Fruit fly (Drosophila melanogaster) whole organism, prepupa: Measurements from ENCODE around the gene RapGAP1.

ENCODE experiments used
- Blimp-1 ChIP-seq: fragments of 200-800 bp; sonication (Bioruptor generic); optimal IDR thresholded peaks from 3 replicates; lab custom pipeline; 2017; ENCODE audit warnings: missing biosample characterization, missing genetic modification characterization, mild to moderate bottlenecking, moderate library complexity, missing genetic modification reagents
- CG10631 ChIP-seq: fragments of 200-800 bp; sonication (Bioruptor generic); optimal IDR thresholded peaks from 2 replicates; lab custom pipeline; 2016; ENCODE audit warnings: missing biosample characterization, missing genetic modification characterization
- CG15336 ChIP-seq: fragments of 200-800 bp; sonication (Bioruptor generic); IDR thresholded peaks from 2 replicates; pipeline ENCODE4 v1.3.6; 2022; ENCODE audit warnings: missing biosample characterization, missing genetic modification characterization
- CG1621 ChIP-seq: fragments of 200-800 bp; sonication (Bioruptor generic); optimal IDR thresholded peaks from 3 replicates; lab custom pipeline; 2018; ENCODE audit warnings: missing biosample characterization, mild to moderate bottlenecking, missing genetic modification characterization
- CG16779 ChIP-seq: fragments of 200-800 bp; sonication (Bioruptor generic); optimal IDR thresholded peaks from 3 replicates; lab custom pipeline; 2017; ENCODE audit warnings: missing biosample characterization, mild to moderate bottlenecking, missing genetic modification characterization
- CG3032 ChIP-seq: fragments of 200-800 bp; optimal IDR thresholded peaks from 2 replicates; lab custom pipeline; 2019; ENCODE audit warnings: missing biosample characterization, mild to moderate bottlenecking, missing genetic modification characterization, moderate library complexity
- CG31627 ChIP-seq: fragments of 200-800 bp; sonication (Bioruptor generic); optimal IDR thresholded peaks from 3 replicates; lab custom pipeline; 2016; ENCODE audit warnings: missing biosample characterization, missing genetic modification characterization
- CG32006 ChIP-seq: fragments of 200-800 bp; sonication (Bioruptor generic); optimal IDR thresholded peaks from 3 replicates; lab custom pipeline; 2017; ENCODE audit warnings: missing biosample characterization, mild to moderate bottlenecking, missing genetic modification characterization
- CG34406 ChIP-seq: fragments of 200-800 bp; sonication (Bioruptor generic); optimal IDR thresholded peaks from 3 replicates; lab custom pipeline; 2016; ENCODE audit warnings: missing biosample characterization, missing genetic modification characterization
- CG3919 ChIP-seq: fragments of 200-800 bp; sonication (Bioruptor generic); optimal IDR thresholded peaks from 3 replicates; lab custom pipeline; 2016; ENCODE audit warnings: missing biosample characterization, missing genetic modification characterization
- CG4318 ChIP-seq: fragments of 200-800 bp; sonication (Bioruptor generic); optimal IDR thresholded peaks from 3 replicates; lab custom pipeline; 2017; ENCODE audit warnings: missing biosample characterization, mild to moderate bottlenecking, missing genetic modification characterization
- CG6808 ChIP-seq: fragments of 200-800 bp; sonication (Bioruptor generic); optimal IDR thresholded peaks from 3 replicates; lab custom pipeline; 2017; ENCODE audit warnings: missing biosample characterization, missing genetic modification characterization, mild to moderate bottlenecking, moderate library complexity, missing genetic modification reagents
- CG6854 ChIP-seq: fragments of 200-800 bp; sonication (Bioruptor generic); optimal IDR thresholded peaks from 2 replicates; lab custom pipeline; 2017; ENCODE audit warnings: missing biosample characterization, mild to moderate bottlenecking, missing genetic modification characterization
- CG7368 ChIP-seq: fragments of 200-800 bp; sonication (Bioruptor generic); optimal IDR thresholded peaks from 3 replicates; lab custom pipeline; 2016; ENCODE audit warnings: missing biosample characterization, missing genetic modification characterization
- CG8632 ChIP-seq: fragments of 200-800 bp; sonication (Bioruptor generic); optimal IDR thresholded peaks from 3 replicates; lab custom pipeline; 2016; ENCODE audit warnings: missing biosample characterization, missing genetic modification characterization
- Eip75B ChIP-seq: fragments of 200-800 bp; sonication (Bioruptor generic); optimal IDR thresholded peaks from 3 replicates; lab custom pipeline; 2016; ENCODE audit warnings: missing biosample characterization, missing genetic modification characterization
- Eip93F ChIP-seq: fragments of 200-800 bp; sonication (Bioruptor generic); optimal IDR thresholded peaks from 2 replicates; lab custom pipeline; 2016; ENCODE audit warnings: missing biosample characterization, mild to moderate bottlenecking, missing genetic modification characterization
- Ets21C ChIP-seq: fragments of 200-800 bp; sonication (Bioruptor generic); optimal IDR thresholded peaks from 3 replicates; lab custom pipeline; 2016; ENCODE audit warnings: missing biosample characterization, missing genetic modification characterization
- Ets96B ChIP-seq: fragments of 200-800 bp; optimal IDR thresholded peaks from 2 replicates; lab custom pipeline; 2019; ENCODE audit warnings: missing biosample characterization, mild to moderate bottlenecking, missing genetic modification characterization, moderate library complexity
- Gug ChIP-seq: fragments of 200-800 bp; sonication (Bioruptor generic); IDR thresholded peaks from 2 replicates; pipeline ENCODE4 v1.3.6; 2022; ENCODE audit warnings: missing biosample characterization, missing genetic modification characterization
- Hr38 ChIP-seq: sonication (Bioruptor generic); optimal IDR thresholded peaks from 2 replicates; lab custom pipeline; 2016; ENCODE audit warnings: missing biosample characterization, missing genetic modification characterization
- Hr39 ChIP-seq: fragments of 200-800 bp; sonication (Bioruptor generic); optimal IDR thresholded peaks from 2 replicates; lab custom pipeline; 2016; ENCODE audit warnings: missing biosample characterization, missing genetic modification characterization
- Lpt ChIP-seq: fragments of 200-800 bp; sonication (Bioruptor generic); optimal IDR thresholded peaks from 3 replicates; lab custom pipeline; 2016; ENCODE audit warnings: missing biosample characterization, missing genetic modification characterization
- Met ChIP-seq: fragments of 200-800 bp; sonication (Bioruptor generic); optimal IDR thresholded peaks from 3 replicates; lab custom pipeline; 2016; ENCODE audit warnings: missing biosample characterization, missing genetic modification characterization
- Smox ChIP-seq: fragments of 200-800 bp; sonication (Bioruptor generic); optimal IDR thresholded peaks from 3 replicates; lab custom pipeline; 2016; ENCODE audit warnings: missing biosample characterization, missing genetic modification characterization
- Sox102F ChIP-seq: fragments of 200-800 bp; sonication (Bioruptor generic); optimal IDR thresholded peaks from 2 replicates; lab custom pipeline; 2016; ENCODE audit warnings: missing biosample characterization, mild to moderate bottlenecking, missing genetic modification characterization
- Sox15 ChIP-seq: fragments of 200-800 bp; sonication (Bioruptor generic); optimal IDR thresholded peaks from 3 replicates; lab custom pipeline; 2016; ENCODE audit warnings: missing biosample characterization, missing genetic modification characterization
- achi ChIP-seq: fragments of 200-800 bp; sonication (Bioruptor generic); optimal IDR thresholded peaks from 3 replicates; lab custom pipeline; 2016; ENCODE audit warnings: missing biosample characterization, missing genetic modification characterization
- acj6 ChIP-seq: fragments of 200-800 bp; sonication (Bioruptor generic); optimal IDR thresholded peaks from 3 replicates; lab custom pipeline; 2016; ENCODE audit warnings: missing biosample characterization, missing genetic modification characterization
- cyc ChIP-seq: fragments of 200-800 bp; sonication (Bioruptor generic); optimal IDR thresholded peaks from 3 replicates; lab custom pipeline; 2016; ENCODE audit warnings: missing biosample characterization, missing genetic modification characterization
- dac ChIP-seq: fragments of 200-800 bp; sonication (Bioruptor generic); optimal IDR thresholded peaks from 2 replicates; lab custom pipeline; 2017; ENCODE audit warnings: missing biosample characterization, mild to moderate bottlenecking, missing genetic modification characterization
- esn ChIP-seq: fragments of 200-800 bp; sonication (Bioruptor generic); optimal IDR thresholded peaks from 2 replicates; lab custom pipeline; 2016; ENCODE audit warnings: missing biosample characterization, mild to moderate bottlenecking, missing genetic modification characterization, moderate library complexity
- fd85E ChIP-seq: fragments of 200-800 bp; sonication (Bioruptor generic); optimal IDR thresholded peaks from 3 replicates; lab custom pipeline; 2016; ENCODE audit warnings: missing biosample characterization, missing genetic modification characterization
- fkh ChIP-seq: fragments of 200-800 bp; sonication (Bioruptor generic); optimal IDR thresholded peaks from 3 replicates; lab custom pipeline; 2017; ENCODE audit warnings: missing biosample characterization, mild to moderate bottlenecking, missing genetic modification characterization, moderate library complexity
- lz ChIP-seq: fragments of 200-800 bp; sonication (Bioruptor generic); optimal IDR thresholded peaks from 3 replicates; lab custom pipeline; 2016; ENCODE audit warnings: missing biosample characterization, missing genetic modification characterization
- net ChIP-seq: fragments of 200-800 bp; sonication (Bioruptor generic); optimal IDR thresholded peaks from 3 replicates; lab custom pipeline; 2016; ENCODE audit warnings: missing biosample characterization, missing genetic modification characterization
- pdm3 ChIP-seq: fragments of 200-800 bp; sonication (Bioruptor generic); optimal IDR thresholded peaks from 3 replicates; lab custom pipeline; 2016; ENCODE audit warnings: missing biosample characterization, missing genetic modification characterization
- salr ChIP-seq, 2 experiments: fragments of 200-800 bp; sonication (Bioruptor generic); optimal IDR thresholded peaks; 3 replicates each; lab custom pipeline; 2016 to 2018; ENCODE audit warnings: missing biosample characterization in 2 of 2, missing genetic modification characterization in 2 of 2, mild to moderate bottlenecking in 1 of 2
- spab ChIP-seq: fragments of 200-800 bp; sonication (Bioruptor generic); optimal IDR thresholded peaks from 2 replicates; lab custom pipeline; 2017; ENCODE audit warnings: missing biosample characterization, mild to moderate bottlenecking, missing genetic modification characterization, missing genetic modification reagents
- ss ChIP-seq, 2 experiments: fragments of 200-800 bp; sonication (Bioruptor generic); optimal IDR thresholded peaks; 2 replicates in 1 of 2; 3 replicates in 1 of 2; lab custom pipeline; 2017 to 2018; ENCODE audit warnings: mild to moderate bottlenecking in 2 of 2, missing biosample characterization in 2 of 2, missing genetic modification characterization in 2 of 2, moderate library complexity in 1 of 2
- svp ChIP-seq: fragments of 200-800 bp; sonication (Bioruptor generic); peaks from one replicate; lab custom pipeline; 2016; ENCODE audit warnings: missing biosample characterization, missing genetic modification characterization
- topi ChIP-seq: fragments of 200-800 bp; sonication (Bioruptor generic); optimal IDR thresholded peaks from 3 replicates; lab custom pipeline; 2016; ENCODE audit warnings: missing biosample characterization, missing genetic modification characterization
- vri ChIP-seq: fragments of 200-800 bp; sonication (Bioruptor generic); optimal IDR thresholded peaks from 3 replicates; lab custom pipeline; 2016; ENCODE audit warnings: missing biosample characterization, mild to moderate bottlenecking, missing genetic modification characterization

RapGAP1 gene

DNA sequence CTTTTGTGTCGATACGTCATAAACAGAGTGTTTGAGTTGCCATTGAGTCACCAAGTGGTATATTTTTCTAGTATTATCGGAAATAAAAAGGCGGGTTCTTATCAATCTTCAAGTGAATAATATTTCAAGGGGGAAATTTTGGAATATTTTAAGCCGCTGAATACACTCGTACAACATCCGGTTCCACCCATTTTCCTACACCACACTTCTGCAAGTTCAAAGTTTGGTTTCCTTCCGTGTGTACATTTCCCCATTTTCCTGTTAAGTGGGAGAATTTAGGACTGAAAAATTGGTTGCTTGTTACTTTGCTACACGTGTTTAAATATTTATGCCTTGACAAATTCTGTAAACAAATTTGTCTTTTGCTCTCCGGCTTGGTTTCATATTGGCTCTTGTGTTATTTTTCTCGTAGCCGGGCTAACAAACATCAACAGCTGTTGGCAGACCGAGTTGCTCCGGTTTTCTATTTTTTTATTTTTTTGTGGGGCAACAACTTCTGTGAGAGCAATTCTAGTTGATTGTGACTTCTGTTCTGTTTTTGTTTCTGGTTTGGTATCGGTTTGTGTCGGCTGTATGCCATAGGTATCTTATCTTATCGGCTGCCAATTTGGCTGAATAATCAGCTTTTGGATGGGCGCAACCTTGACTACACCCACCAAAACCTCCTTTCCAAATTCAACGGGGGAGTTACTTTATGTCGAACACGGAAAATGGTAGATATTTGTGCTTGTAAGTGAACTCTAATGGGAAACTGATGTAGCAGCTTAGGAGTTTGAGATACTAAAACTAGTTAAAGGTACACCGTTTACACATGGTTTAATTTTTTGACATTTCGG is 6.9 kb downstream of the RapGAP1 start:
- no peak for TF ChIP-seq spab (GFP tag; lab: Kevin White, UChicago)
- no peak for TF ChIP-seq Sox15
- TF ChIP-seq fkh = peak; percentile 75
- TF ChIP-seq, all 60 proteins: peak for 1

DNA sequence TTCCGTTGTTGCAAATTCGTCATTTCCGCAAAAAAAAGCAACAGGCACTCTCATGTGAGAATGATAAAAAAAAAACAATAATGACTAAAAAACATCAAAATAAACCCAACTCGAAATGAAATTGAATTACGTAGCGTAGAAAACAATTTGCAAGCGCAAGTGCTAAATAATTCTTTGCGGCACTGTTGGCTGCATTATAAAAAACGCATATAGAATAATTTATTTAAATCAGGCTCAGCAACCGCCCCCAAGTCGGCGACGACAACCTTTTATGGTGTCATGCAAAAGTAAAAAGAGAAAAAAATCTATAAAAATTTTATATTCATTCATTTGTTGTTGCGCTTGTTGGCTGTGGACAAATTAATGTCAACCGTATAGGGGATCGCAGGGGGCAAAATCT is 8.3 kb downstream of the RapGAP1 start:
- TF ChIP-seq CG3919 = no peak
- TF ChIP-seq CG7368 = no peak
- TF ChIP-seq fkh = no peak
- TF ChIP-seq Gug (GFP tag; lab: Robert Waterston, UW) = no peak
- no peak for TF ChIP-seq acj6 (GFP tag; lab: Kevin White, UChicago)
- TF ChIP-seq CG34406 = no peak
- no peak for TF ChIP-seq CG10631 (GFP tag; lab: Kevin White, UChicago)
- TF ChIP-seq lz (GFP tag; lab: Kevin White, UChicago) = no peak
- no peak for TF ChIP-seq CG3032 (tag; lab: Kevin White, UChicago)
- no peak for TF ChIP-seq Lpt (GFP tag; lab: Kevin White, UChicago)
- TF ChIP-seq CG31627 = no peak
- TF ChIP-seq CG16779 (tag; lab: Kevin White, UChicago) = no peak
- no peak for TF ChIP-seq CG1621
- no peak for TF ChIP-seq achi
- TF ChIP-seq CG15336 (GFP tag; lab: Robert Waterston, UW) = no peak
- TF ChIP-seq Eip93F (GFP tag; lab: Kevin White, UChicago) = no peak

DNA sequence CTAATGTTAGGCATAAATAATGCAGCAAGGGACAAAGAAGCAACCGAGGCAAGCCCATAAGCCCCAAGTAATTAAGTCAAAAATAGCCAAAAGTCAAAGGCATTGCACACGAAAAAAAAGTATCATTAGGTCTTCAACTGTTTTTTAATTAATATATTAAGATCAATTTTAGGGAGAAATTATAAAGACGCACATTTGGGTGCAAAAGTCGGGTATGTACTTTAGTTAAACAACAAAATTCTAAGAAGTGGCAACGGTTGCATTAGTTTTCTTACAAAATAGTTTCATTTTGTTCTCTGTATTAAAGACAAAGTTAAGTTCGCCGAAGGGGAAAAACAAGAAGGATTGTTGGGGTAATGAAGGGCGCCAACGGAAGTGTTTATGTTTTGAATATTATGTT is 12.2 kb downstream of the RapGAP1 start:
- no peak for TF ChIP-seq Eip75B (GFP tag; lab: Kevin White, UChicago)
- no peak for TF ChIP-seq CG8632 (GFP tag; lab: Kevin White, UChicago)
- no peak for TF ChIP-seq CG4318 (GFP tag; lab: Kevin White, UChicago)
- TF ChIP-seq Hr39 = no peak
- TF ChIP-seq CG6854 = no peak
- no peak for TF ChIP-seq svp
- no peak for TF ChIP-seq topi
- no peak for TF ChIP-seq acj6 (GFP tag; lab: Kevin White, UChicago)
- no peak for TF ChIP-seq achi
- TF ChIP-seq Hr38 = no peak
- TF ChIP-seq cyc = no peak
- no peak for TF ChIP-seq ss (GFP tag; optimal IDR thresholded peaks at IDR 0.05; lab: Kevin White, UChicago)
- no peak for TF ChIP-seq pdm3
- TF ChIP-seq CG7368 = no peak
- TF ChIP-seq CG3919 = no peak
- TF ChIP-seq dac (GFP tag; lab: Kevin White, UChicago) = no peak

DNA sequence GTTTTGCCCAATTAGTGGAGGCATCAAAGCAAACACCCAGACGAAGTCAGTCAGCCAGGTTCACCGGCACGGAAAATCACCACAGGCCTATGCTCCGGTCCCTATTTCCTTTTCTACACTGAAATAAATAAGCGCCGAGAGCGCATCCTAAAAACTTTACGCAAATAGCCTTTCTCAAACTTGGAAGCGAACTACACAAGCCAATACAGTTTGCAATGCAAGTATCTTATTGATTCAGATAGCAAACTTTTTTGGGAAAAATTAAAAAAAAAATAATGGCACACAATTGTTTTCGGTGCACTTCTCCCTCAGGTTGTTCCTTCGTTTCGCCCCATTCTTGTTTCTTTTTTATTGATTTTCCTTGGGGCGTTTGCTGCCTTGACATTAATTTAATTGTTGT is 13.9 kb downstream of the RapGAP1 start:
- TF ChIP-seq esn = peak; percentile 42
- TF ChIP-seq cyc = peak; percentile 45
- TF ChIP-seq fkh = peak; percentile 15
- peak; percentile 58 for TF ChIP-seq CG32006 (GFP tag; lab: Kevin White, UChicago)
- peak; percentile 42 for TF ChIP-seq Ets96B (tag; lab: Kevin White, UChicago)
- TF ChIP-seq Ets21C = peak; percentile 21
- TF ChIP-seq fd85E (GFP tag; lab: Kevin White, UChicago) = no peak
- TF ChIP-seq CG4318 (GFP tag; lab: Kevin White, UChicago) = no peak
- no peak for TF ChIP-seq CG6854
- peak; percentile 59 for TF ChIP-seq Hr39
- peak; percentile 59 for TF ChIP-seq svp
- no peak for TF ChIP-seq vri (GFP tag; lab: Kevin White, UChicago)
- TF ChIP-seq Hr38 = no peak
- peak; percentile 4 for TF ChIP-seq CG6808 (GFP tag; lab: Kevin White, UChicago)
- no peak for TF ChIP-seq CG16779 (tag; lab: Kevin White, UChicago)
- TF ChIP-seq topi = peak; percentile 51
- TF ChIP-seq dac (GFP tag; lab: Kevin White, UChicago) = no peak
- peak; percentile 54 for TF ChIP-seq net (GFP tag; lab: Kevin White, UChicago)
- TF ChIP-seq spab (GFP tag; lab: Kevin White, UChicago) = peak; percentile 32
- peak; percentile 5 for TF ChIP-seq CG3032 (tag; lab: Kevin White, UChicago)
- peak; percentile 36 for TF ChIP-seq Smox
- peak; percentile 64 for TF ChIP-seq CG3919
- TF ChIP-seq Lpt (GFP tag; lab: Kevin White, UChicago) = peak; percentile 14
- peak; percentile 68 for TF ChIP-seq acj6 (GFP tag; lab: Kevin White, UChicago)
- TF ChIP-seq Eip75B (GFP tag; lab: Kevin White, UChicago) = peak; percentile 54
- peak; percentile 49 for TF ChIP-seq Sox102F (GFP tag; lab: Kevin White, UChicago)
- no peak for TF ChIP-seq Blimp-1 (GFP tag; lab: Kevin White, UChicago)
- peak; percentile 48 for TF ChIP-seq pdm3
- peak; percentile 5 to 10 for TF ChIP-seq salr (GFP tag; optimal IDR thresholded peaks at IDR 0.05; lab: Kevin White, UChicago)
- peak; percentile 34 for TF ChIP-seq Met (GFP tag; lab: Kevin White, UChicago)
